Worm (Caenorhabditis elegans) whole organism, L4 larva: ENCODE results near the gene Y43F8C.13.

Experiments used
- aha-1 ChIP-seq: fragments of 150-350 bp; peaks from one replicate; lab custom pipeline; 2014; ENCODE audit warnings: missing biosample characterization, missing genetic modification characterization
- mdl-1 ChIP-seq, 2 experiments: fragments of 150-350 bp in 1 of 2; sonication (generic microtip) in 1 of 2; optimal IDR thresholded peaks; 2 replicates each; lab custom pipeline; 2014 to 2017; ENCODE audit warnings: missing biosample characterization in 2 of 2, missing genetic modification characterization in 2 of 2
- skn-1 ChIP-seq: fragments of 150-350 bp; optimal IDR thresholded peaks from 2 replicates; lab custom pipeline; 2014; ENCODE audit warnings: missing biosample characterization, missing genetic modification characterization
- unc-62 ChIP-seq, 3 experiments: fragments of 150-350 bp in 1 of 3; sonication (generic microtip); optimal IDR thresholded peaks in 2 of 3; peaks in 1 of 3; 1 replicate in 1 of 3; 2 replicates in 2 of 3; lab custom pipeline; 2014 to 2017; ENCODE audit warnings: missing biosample characterization in 3 of 3, missing genetic modification characterization in 3 of 3, missing genetic modification reagents in 3 of 3, missing genotype in 1 of 3

ce11 chrV:19743794-19744193, 46.6 kb upstream of the Y43F8C.13 start:
- no peak for TF ChIP-seq aha-1
- no peak for TF ChIP-seq skn-1 (tag; lab: Kevin White, UChicago)
- no peak for TF ChIP-seq unc-62 (GFP tag; optimal IDR thresholded peaks at IDR 0.05 in 1 of 2; lab: Kevin White, UChicago)
- TF ChIP-seq unc-62 (tag; optimal IDR thresholded peaks at IDR 0.05; lab: Kevin White, UChicago), result no peak
- no peak for TF ChIP-seq mdl-1 (tag; optimal IDR thresholded peaks at IDR 0.05; lab: Kevin White, UChicago)
